Worm (Caenorhabditis elegans) whole organism, midembryonic: Measurements from ENCODE around the gene Y82E9BR.20.

Source experiments
- T22C8.4 ChIP-seq: fragments of 200-800 bp; sonication (Bioruptor generic); IDR thresholded peaks from 2 replicates; pipeline ENCODE4 v1.3.6; 2022; ENCODE audit warnings: missing genetic modification characterization, missing compliant biosample characterization
- ztf-23 ChIP-seq: fragments of 200-800 bp; sonication (Bioruptor generic); IDR thresholded peaks from 2 replicates; pipeline ENCODE4 v1.3.6; 2022; ENCODE audit warnings: missing genetic modification reagents, missing genetic modification characterization, missing compliant biosample characterization

DNA sequence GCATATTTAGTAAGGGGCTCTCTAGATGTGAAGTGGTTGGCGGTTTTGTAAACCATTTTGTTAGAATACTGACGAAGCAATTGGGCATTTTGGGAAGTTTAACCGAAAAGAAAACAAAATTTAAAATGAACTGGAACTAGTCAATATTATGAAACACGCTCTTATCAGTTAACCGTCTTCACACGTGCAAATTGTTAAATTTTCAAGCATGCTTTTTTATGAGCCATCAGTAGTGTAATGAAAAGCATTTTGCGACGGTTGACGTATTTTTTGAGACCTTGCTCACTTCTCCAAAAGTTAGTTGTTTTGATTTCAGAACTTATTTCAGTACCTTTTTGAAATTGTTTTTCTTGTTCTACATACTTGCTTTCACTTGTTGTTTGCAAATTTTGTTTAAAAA is 24.9 kb upstream of the Y82E9BR.20 start, which contains the start of gene fbxa-25:
- TF ChIP-seq T22C8.4 (GFP tag; lab: Robert Waterston, UW): no peak
- no peak for TF ChIP-seq ztf-23 (GFP tag; lab: Robert Waterston, UW)
